Fruit fly (Drosophila melanogaster): ENCODE results near the gene CG15546.

Gene CG15546

DNA sequence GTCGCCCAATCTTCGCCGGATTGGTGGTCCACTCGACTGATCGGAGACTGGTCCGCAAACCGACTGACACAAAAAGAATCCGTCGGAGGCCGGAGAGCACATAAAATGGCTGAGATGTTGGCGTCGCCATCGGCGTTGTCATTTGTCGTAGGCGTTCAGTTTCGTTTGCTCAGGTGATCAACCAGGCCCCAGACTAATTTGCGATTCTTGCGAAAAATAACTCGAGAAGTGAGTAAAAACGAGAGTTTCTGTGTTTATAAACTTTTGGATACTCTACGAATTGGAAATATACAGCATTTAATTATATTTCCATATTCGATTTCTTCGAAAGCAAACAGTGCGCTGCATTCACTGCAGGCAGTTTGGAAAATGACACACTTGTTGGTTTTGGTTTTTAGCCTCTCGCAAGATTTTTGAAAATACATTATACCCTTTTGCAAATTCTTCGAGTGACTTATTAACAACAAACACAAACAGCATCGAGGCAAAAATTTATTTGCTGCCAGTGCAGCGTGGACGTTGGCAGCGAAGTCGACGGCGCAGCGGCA is at the start of gene CG15546:
TSS of gene CG15546 (minus strand) at position 51 of the 548 bp plus-strand sequence.
- no peak for TF ChIP-seq CG17801 (GFP tag; optimal IDR thresholded peaks at IDR 0.05; ENCODE audit: partially characterized antibody)

dm6 chr3R:30925436-30925835 is 49.5 kb upstream of the CG15546 start:
- no peak for TF ChIP-seq CG17801 (GFP tag; optimal IDR thresholded peaks at IDR 0.05; ENCODE audit: partially characterized antibody)

DNA sequence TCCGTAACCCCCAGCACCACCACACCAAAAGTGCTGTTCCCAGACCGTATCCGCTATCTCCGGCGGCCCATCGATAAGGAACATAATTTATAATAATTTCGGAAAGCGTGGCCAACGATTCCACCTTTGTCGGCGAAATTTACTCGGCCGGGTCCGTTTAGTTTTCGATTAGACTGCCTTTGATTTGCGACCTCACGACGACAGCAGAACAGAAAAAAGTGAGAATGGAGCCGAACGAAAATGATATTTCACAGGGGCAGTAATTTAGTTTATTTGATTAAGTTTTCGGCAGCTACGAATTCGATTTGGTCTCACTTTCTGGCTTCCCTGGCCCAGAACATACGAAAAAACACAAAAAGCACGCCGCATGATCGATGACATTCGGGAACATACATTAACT is 47.6 kb upstream of the CG15546 start:
- TF ChIP-seq CG17801 (GFP tag; optimal IDR thresholded peaks at IDR 0.05; ENCODE audit: partially characterized antibody) = no peak

- TF ChIP-seq CG17801 (GFP tag; optimal IDR thresholded peaks at IDR 0.05; ENCODE audit: partially characterized antibody) = no peak
Measured at dm6 chr3R:30922414-30922813, 46.4 kb upstream of the CG15546 start.

DNA sequence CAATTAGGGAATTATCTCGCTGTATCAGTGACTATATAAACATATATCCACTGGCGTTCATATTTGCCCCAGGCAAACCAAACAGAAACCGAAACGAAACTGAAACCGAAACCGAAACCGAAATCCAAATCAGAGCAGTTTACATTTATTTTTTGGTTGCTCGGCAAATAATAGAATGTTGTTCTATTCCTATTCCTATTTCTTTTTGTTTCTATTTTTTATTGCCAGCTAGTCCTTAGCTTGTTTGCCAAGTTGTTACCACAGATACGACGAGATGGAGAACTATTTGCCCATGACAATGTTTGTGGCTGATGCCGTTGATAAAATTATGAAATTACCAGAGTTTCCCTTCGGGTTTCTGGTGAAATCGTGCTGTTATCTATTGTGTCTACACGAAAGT is 42.9 kb upstream of the CG15546 start:
- TF ChIP-seq CG17801 (GFP tag; optimal IDR thresholded peaks at IDR 0.05; ENCODE audit: partially characterized antibody) = no peak

dm6 chr3R:30916024-30916423 is 40.0 kb upstream of the CG15546 start:
- no peak for TF ChIP-seq CG17801 (GFP tag; optimal IDR thresholded peaks at IDR 0.05; ENCODE audit: partially characterized antibody)

dm6 chr3R:30915235-30915634 is 39.2 kb upstream of the CG15546 start:
- no peak for TF ChIP-seq CG17801 (GFP tag; optimal IDR thresholded peaks at IDR 0.05; ENCODE audit: partially characterized antibody)

DNA sequence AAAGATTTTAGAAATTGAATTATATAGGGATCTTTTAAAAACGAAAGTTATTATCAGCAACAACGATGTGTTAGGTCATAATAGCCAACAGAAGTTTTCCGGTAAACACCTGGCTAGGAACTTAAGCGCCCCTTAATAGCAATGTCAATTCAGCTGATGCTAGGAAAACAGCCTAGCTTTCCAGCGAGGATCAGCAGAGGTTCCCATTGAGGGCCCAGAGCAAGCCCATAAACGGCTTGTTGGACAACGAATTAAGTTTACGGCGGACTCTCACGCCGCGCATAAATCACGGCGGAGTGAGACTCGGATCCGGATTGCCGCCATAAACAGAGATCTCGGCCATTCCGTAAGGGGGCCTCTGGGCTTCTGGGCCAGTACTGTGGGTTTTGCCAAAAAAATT is 37.7 kb upstream of the CG15546 start:
- no peak for TF ChIP-seq CG17801 (GFP tag; optimal IDR thresholded peaks at IDR 0.05; ENCODE audit: partially characterized antibody)

dm6 chr3R:30912402-30912801 is 36.4 kb upstream of the CG15546 start, which contains the start of gene Ptx1:
TSS of gene Ptx1 (plus strand) at chr3R:30912754.
- TF ChIP-seq CG17801 (GFP tag; optimal IDR thresholded peaks at IDR 0.05; ENCODE audit: partially characterized antibody) = no peak

DNA sequence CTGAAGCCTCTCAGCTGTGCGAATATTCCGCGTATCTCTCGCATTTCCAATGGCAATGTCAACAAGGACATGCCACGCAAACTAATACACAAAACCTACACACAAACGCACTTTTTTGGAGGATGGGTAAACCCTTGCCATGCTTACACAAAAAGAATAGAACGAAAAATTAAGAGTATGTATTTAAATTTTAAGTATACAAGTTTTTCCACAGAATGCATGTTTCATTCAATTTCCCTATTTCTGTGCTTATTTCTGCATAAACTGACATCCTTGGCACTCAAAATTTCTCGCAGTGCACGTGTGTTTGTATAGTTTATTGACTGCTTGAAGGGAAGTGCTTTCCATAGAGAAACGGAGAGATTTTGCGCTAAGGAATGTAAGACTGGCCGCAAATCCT is 33.9 kb upstream of the CG15546 start:
- TF ChIP-seq CG17801 (GFP tag; optimal IDR thresholded peaks at IDR 0.05; ENCODE audit: partially characterized antibody) = no peak

DNA sequence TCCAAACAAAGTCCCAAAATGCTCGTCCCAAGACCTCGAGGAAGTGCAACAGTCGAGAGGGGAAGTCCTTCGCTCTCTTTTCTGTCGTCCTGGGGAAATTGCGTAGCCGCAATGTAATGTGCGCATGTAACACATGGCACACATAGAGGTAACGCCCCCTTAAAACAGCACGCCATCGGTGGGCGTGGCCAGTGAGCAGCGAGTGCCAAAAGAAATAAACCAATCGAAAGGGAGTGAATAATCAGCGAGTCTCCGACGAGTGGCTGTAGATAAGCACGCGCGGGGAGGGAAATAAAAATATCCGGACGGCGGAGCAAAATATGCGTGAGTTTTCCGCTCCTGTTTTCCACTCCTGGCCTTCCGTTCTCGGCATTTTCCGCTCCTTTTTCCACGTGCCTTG is 33.0 kb upstream of the CG15546 start:
- TF ChIP-seq CG17801 (GFP tag; optimal IDR thresholded peaks at IDR 0.05; ENCODE audit: partially characterized antibody) = no peak

dm6 chr3R:30903994-30904393 is 28.0 kb upstream of the CG15546 start:
- no peak for TF ChIP-seq CG17801 (GFP tag; optimal IDR thresholded peaks at IDR 0.05; ENCODE audit: partially characterized antibody)

- TF ChIP-seq CG17801 (GFP tag; optimal IDR thresholded peaks at IDR 0.05; ENCODE audit: partially characterized antibody) = no peak
Measured at dm6 chr3R:30902061-30902460, 26.1 kb upstream of the CG15546 start, which contains the start of gene CG33483. TSS of gene CG33483 (minus strand) at chr3R:30902161.

- no peak for TF ChIP-seq CG17801 (GFP tag; optimal IDR thresholded peaks at IDR 0.05; ENCODE audit: partially characterized antibody)
Measured at dm6 chr3R:30893738-30894137, 17.8 kb upstream of the CG15546 start, which contains the start of gene Cyp4c3. TSS of gene Cyp4c3 (plus strand) at chr3R:30894038.

DNA sequence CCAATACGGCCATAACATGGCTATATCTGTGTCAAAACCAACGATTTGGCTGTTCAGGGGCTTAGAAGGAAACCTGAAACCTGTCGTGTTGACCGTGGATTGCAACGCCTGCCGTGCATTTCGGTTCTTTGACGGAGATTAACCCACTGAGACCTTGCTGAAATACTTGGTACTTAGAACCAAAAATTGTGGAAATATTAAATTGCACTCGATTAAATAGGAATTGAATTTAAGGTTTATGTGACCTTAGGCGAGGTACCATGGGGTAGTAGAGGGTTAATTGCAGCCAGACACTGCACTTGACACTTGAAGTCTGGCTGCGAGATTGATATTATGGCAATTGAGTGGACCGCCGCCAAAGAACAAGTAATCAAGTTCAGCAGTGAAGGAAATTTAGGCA is 14.1 kb upstream of the CG15546 start:
- no peak for TF ChIP-seq CG17801 (GFP tag; optimal IDR thresholded peaks at IDR 0.05; ENCODE audit: partially characterized antibody)

DNA sequence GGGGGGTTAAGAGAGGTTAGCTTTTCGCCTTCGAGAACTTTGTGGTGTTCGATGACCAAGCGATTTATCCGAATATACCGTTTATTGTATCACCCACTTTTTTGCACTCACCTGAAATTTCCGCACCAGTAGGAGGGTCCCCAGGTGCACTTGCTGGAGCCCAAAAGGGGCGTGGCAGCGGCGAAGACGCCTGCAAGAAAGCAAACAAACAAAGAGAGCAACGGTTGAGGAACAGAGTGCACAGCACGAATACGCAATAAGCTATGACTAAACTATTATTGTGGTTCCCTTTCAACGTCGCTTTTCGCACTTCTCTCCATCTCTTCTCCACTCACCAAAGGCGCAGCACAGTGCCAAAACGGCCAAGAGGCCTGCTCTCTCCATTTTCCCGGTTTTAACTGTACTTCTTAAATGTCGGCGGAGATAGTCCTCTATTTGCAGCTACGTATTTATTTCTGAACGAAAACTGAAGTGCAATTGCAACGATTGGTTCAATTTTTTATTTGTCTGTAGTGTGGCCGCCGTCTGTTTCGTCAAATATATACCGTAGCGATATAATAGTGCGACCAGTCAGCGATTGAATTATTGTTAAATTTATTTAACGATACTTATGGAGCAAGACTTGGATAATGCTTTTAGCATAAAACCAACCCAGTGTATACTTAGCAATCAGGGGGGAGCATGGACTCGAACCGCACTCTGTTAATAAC is 12.7 kb upstream of the CG15546 start, which contains the start of gene Sap-r:
TSS of gene Sap-r (minus strand) at position 513 of the 710 bp plus-strand sequence.
- peak; percentile 53 for TF ChIP-seq CG17801 (GFP tag; optimal IDR thresholded peaks at IDR 0.05; ENCODE audit: partially characterized antibody)

Measured in ovary, adult (tissue).